Worm (Caenorhabditis elegans): Measurements from ENCODE around the gene actl-1.

DNA sequence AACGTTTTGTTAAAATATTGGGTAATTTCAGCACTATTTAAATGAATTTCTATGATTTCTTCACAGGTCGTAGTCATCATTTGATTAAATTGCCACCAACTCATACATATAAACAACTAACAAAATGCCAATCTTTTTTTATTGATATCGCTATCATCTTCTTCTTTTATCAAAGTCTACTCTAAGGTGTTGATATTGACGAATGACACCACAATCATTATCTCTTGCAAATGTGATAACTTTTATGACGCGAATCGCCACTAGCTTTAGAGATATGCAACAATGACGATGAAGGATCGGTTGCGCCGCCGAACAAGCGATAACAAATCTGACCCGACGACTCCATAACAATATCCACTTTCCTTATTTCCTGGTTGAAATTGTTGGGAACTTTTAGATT is 14.8 kb upstream of the actl-1 start:
- TF ChIP-seq nfya-1 (tag; optimal IDR thresholded peaks at IDR 0.05) (no peak), fkh-10 (GFP tag; optimal IDR thresholded peaks at IDR 0.05) (no peak), ama-1 (optimal IDR thresholded peaks at IDR 0.05) (no peak), unc-55 (GFP tag; optimal IDR thresholded peaks at IDR 0.05) (no peak), che-1 (tag; optimal IDR thresholded peaks at IDR 0.05) (no peak), pha-4 (tag; optimal IDR thresholded peaks at IDR 0.05) (no peak), C38D4.7 (GFP tag; optimal IDR thresholded peaks at IDR 0.05) (no peak), pqm-1 (tag; optimal IDR thresholded peaks at IDR 0.05) (no peak), sox-2 (GFP tag; IDR thresholded peaks at IDR 0.05) (no peak)

Data from whole organism, late embryonic.